Worm (Caenorhabditis elegans) whole organism, L4/young adult: ENCODE measurements around the gene C14A6.7.

ENCODE experiments used
- W03F9.2 ChIP-seq: fragments of 150-350 bp; optimal IDR thresholded peaks from 2 replicates; lab custom pipeline; 2014; ENCODE audit warnings: missing biosample characterization, missing genetic modification characterization
- dao-5 ChIP-seq: sonication (generic microtip); optimal IDR thresholded peaks from 2 replicates; lab custom pipeline; 2016; ENCODE audit warnings: missing genotype, missing genetic modification characterization, moderate library complexity, missing compliant biosample characterization
- him-1 ChIP-seq: sonication (generic microtip); optimal IDR thresholded peaks from 2 replicates; lab custom pipeline; 2016; ENCODE audit warnings: missing genotype, missing genetic modification reagents, missing genetic modification characterization, missing compliant biosample characterization

C14A6.7 gene

DNA sequence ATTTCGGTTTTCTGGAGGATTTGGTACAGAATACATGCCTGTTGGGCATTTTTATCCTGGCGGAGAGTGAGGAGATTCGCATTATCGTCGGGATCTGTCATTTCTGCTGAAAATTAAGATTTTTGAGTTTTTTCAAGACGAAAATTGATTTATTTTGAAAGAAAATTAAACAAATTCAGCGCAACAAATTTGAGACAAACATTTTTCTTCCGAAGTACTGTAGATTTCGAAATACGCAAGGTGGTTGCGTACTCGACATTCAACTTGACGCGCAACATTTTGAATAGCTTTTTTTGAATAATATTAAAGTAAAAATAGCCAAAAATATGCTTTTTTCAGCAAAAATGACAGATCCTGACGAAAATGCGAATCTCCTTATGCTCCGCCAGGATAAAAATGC lies 33.8 kb downstream of the C14A6.7 start, which contains the start of gene Y37H2A.7:
Gene Y37H2A.7, minus strand, starts transcription at position 101 of the 400 bp plus-strand sequence.
- TF ChIP-seq W03F9.2 (tag; lab: Kevin White, UChicago) (no peak), him-1 (tag; lab: Kevin White, UChicago) (no peak), dao-5 (tag; lab: Kevin White, UChicago) (no peak)

DNA sequence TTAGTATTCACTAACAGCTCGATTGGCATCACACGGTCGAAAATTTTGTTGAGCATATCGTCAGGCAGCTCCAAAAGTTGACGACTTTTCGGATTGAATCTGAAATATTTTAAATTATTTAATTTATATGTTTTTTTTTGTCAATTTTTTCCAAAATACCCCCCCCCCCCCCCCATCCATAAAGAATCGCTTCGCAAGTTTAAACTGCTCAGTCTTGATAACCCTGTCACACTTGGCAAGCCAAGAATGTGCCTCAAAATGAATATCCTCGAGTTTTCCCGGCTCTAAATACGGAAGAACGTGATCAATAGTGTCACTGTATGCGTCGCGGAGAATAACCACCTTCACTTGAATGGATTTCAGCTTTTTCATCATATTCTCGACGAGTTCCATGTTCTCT lies 35.0 kb downstream of the C14A6.7 start, which contains the start of gene Y37H2A.18:
Gene Y37H2A.18, minus strand, starts transcription at position 101 of the 400 bp plus-strand sequence.
- TF ChIP-seq him-1 (tag; lab: Kevin White, UChicago) (no peak), W03F9.2 (tag; lab: Kevin White, UChicago) (no peak), dao-5 (tag; lab: Kevin White, UChicago) (no peak)

DNA sequence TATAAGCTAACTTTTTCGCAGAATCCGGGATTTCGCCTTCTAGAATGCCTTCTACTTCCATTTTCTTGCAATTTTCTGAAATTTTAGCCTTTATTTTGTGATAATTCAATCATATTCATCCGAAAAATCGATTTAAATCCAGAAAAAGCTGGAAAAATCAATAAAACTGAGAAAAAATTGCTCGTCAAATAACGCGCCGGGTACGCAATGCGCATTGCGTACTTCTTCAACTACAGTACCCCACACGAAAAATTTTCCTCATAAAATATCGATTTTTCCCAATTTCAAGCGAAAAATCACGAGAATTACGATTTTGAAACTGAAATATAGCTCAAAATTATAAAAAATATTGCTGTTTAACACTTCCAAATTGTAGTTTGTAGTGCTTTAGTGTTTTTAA lies 37.1 kb downstream of the C14A6.7 start, which contains the start of gene Y37H2A.12:
Gene Y37H2A.12, minus strand, starts transcription at position 81 of the 400 bp plus-strand sequence.
- TF ChIP-seq W03F9.2 (tag; lab: Kevin White, UChicago) (no peak), him-1 (tag; lab: Kevin White, UChicago) (no peak), dao-5 (tag; lab: Kevin White, UChicago) (no peak)

DNA sequence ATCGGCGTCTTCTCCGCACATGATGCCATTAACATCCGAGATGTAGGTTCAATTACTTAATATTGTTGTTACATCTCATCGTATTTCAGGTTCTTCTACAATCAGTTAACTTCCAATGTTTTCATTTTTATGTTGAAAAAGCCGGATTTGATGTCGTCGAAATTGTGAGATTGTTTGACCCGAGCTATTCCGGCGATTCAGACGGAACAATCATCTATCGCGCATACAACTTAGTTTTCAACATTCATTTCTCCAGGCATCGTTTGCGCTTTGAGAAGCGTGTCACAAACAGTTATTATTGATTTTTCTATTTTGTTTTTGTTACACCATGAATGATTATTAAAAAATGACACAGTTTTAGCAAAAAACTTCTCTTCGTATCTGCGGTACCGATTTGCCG lies 39.6 kb downstream of the C14A6.7 start:
- TF ChIP-seq dao-5 (tag; lab: Kevin White, UChicago) = no peak
- TF ChIP-seq him-1 (tag; lab: Kevin White, UChicago) = no peak
- no peak for TF ChIP-seq W03F9.2 (tag; lab: Kevin White, UChicago)

DNA sequence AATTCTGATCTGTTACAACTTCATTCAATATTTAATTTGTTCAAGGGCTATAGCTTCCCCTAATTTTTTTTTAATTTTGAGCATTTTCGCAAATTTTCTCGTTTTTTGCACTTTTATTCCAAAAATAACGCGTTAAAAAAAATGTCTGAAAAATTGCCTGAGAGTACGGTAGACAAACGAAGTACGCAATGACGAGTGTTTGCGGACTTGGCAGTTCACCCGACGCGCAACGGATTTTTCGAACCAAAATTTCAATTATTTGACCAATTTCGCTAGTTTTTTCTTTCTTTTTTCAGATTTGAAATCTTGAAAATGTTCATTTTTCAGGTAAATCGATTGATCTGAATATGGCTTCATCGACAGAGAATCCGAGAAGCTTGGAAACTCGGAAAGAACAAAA lies 41.0 kb downstream of the C14A6.7 start, which contains the start of gene fbxa-211:
Gene fbxa-211, plus strand, starts transcription at position 328 of the 400 bp plus-strand sequence.
- TF ChIP-seq W03F9.2 (tag; lab: Kevin White, UChicago) = no peak
- no peak for TF ChIP-seq him-1 (tag; lab: Kevin White, UChicago)
- TF ChIP-seq dao-5 (tag; lab: Kevin White, UChicago) = no peak

DNA sequence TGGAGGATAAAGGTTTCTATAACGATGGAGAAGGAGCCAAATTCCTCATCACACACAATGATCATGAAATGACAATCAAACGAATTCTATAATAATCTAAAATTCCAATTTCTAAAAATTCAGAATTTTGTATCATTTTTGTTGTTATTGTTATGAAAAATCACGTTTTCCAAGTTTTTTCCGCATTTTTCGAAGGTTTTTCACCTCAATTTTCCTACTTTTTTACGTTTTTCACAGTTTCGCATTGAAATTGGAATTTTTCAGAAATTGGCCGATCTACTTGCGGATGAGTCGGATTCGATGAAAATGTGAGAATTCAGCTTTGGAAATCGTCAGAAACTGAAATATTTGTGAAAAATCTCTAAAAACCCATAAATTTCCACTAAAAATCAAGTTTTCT lies 43.1 kb downstream of the C14A6.7 start, which contains the start of gene fbxa-210:
Gene fbxa-210, plus strand, starts transcription at position 301 of the 400 bp plus-strand sequence.
- TF ChIP-seq him-1 (tag; lab: Kevin White, UChicago) = no peak
- no peak for TF ChIP-seq W03F9.2 (tag; lab: Kevin White, UChicago)
- TF ChIP-seq dao-5 (tag; lab: Kevin White, UChicago) = no peak

DNA sequence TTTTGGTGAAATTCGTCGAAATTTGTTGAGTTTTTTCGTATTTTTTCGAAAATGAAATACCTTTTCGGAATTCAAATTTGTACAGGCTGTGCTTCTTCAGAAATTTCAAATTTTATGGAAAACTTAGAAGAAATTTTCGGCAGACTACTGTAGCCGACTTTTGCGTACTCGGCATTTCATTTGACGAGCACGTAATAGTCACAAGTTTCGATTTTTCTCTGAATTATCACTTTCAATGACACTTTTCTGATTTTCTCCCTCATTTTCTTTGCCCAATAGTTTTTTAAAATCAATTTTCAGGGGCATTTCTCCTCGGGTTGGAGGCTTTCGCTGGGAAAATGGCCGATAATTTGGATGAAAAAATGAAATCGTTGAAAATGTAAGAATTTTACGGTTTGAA lies 44.5 kb downstream of the C14A6.7 start, which contains the start of gene fbxa-107:
Gene fbxa-107, plus strand, starts transcription at position 301 of the 400 bp plus-strand sequence.
- TF ChIP-seq dao-5 (tag; lab: Kevin White, UChicago) (no peak), him-1 (tag; lab: Kevin White, UChicago) (no peak)
